Worm (Caenorhabditis elegans): Measurements from ENCODE around the gene T05C12.9.

DNA sequence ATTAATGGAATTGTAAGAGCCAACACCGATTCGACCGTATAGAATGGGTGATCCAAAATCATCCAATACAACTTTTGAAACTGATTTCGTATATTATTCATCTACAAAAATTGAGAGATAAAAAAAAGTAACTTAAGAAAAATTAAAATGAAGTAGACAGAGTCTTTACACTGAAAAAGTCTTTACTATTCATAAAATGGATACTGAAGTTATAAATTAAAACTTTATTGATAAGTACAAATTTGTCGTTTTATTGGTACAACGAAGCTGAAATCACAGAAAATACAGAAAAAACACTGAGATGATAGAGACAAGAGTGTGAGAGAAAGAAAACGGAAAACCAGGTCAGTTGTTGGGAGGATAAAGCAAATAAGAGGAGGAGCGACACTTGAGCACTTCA, 21.3 kb upstream of the T05C12.9 start, which contains the start of gene M110.10:
- TF ChIP-seq ztf-23 (GFP tag; IDR thresholded peaks at IDR 0.05): no peak
- no peak for TF ChIP-seq ztf-29 (GFP tag; IDR thresholded peaks at IDR 0.05)
- TF ChIP-seq ref-1 (GFP tag; conservative IDR thresholded peaks at IDR 0.05): no peak
- TF ChIP-seq med-1 (GFP tag; optimal IDR thresholded peaks at IDR 0.05; ENCODE audit: insufficient read depth): no peak
- no peak for TF ChIP-seq T22C8.4 (GFP tag; IDR thresholded peaks at IDR 0.05)
- no peak for TF ChIP-seq tab-1 (GFP tag; IDR thresholded peaks at IDR 0.05)
- TF ChIP-seq klf-2 (GFP tag; conservative IDR thresholded peaks at IDR 0.05): no peak

Data from whole organism, midembryonic.